Worm (Caenorhabditis elegans) whole organism, young adult: ENCODE measurements around the gene nol-56.

Experiments
- B0019.2 ChIP-seq: fragments of 200-800 bp; sonication (Bioruptor generic); conservative IDR thresholded peaks from 2 replicates; pipeline ENCODE4 v1.3.6; 2022; ENCODE audit warnings: missing genetic modification reagents, missing genetic modification characterization, missing compliant biosample characterization
- C17E4.6 ChIP-seq: fragments of 200-800 bp; sonication (Bioruptor generic); IDR thresholded peaks from 2 replicates; pipeline ENCODE4 v1.3.6; 2022; ENCODE audit warnings: missing genetic modification reagents, missing genetic modification characterization, missing compliant biosample characterization
- D2030.7 ChIP-seq: fragments of 200-800 bp; sonication (Bioruptor generic); IDR thresholded peaks from 2 replicates; pipeline ENCODE4 v1.3.6; 2022; ENCODE audit warnings: missing genetic modification reagents, missing genetic modification characterization, missing compliant biosample characterization
- F33H1.4 ChIP-seq: fragments of 200-800 bp; sonication (Bioruptor generic); IDR thresholded peaks from 2 replicates; pipeline ENCODE4 v1.3.6; 2022; ENCODE audit warnings: missing genetic modification reagents, missing genetic modification characterization, missing compliant biosample characterization
- F49E8.2 ChIP-seq: sonication (generic microtip); optimal IDR thresholded peaks from 3 replicates; lab custom pipeline; 2017; ENCODE audit warnings: missing genetic modification characterization, mild to moderate bottlenecking, missing compliant biosample characterization, antibody characterized with exemption, moderate library complexity; ENCODE audit not compliant: insufficient read depth
- K12H6.12 ChIP-seq: fragments of 200-800 bp; sonication (Bioruptor generic); optimal IDR thresholded peaks from 2 replicates; lab custom pipeline; 2018; ENCODE audit warnings: mild to moderate bottlenecking, missing genetic modification characterization, missing compliant biosample characterization
- T26A5.8 ChIP-seq: sonication (generic microtip); optimal IDR thresholded peaks from 2 replicates; lab custom pipeline; 2016; ENCODE audit warnings: missing genetic modification characterization, missing compliant biosample characterization
- Y53F4B.3 ChIP-seq: fragments of 200-800 bp; sonication (Bioruptor generic); IDR thresholded peaks from 2 replicates; pipeline ENCODE4 v1.3.6; 2022; ENCODE audit warnings: missing genetic modification reagents, missing genetic modification characterization, missing compliant biosample characterization
- Y95B8A.8 ChIP-seq: fragments of 200-800 bp; sonication (Bioruptor generic); IDR thresholded peaks from 2 replicates; pipeline ENCODE4 v1.3.6; 2022; ENCODE audit warnings: missing genetic modification reagents, missing genetic modification characterization, missing compliant biosample characterization
- atf-7 ChIP-seq: sonication (generic microtip); optimal IDR thresholded peaks from 2 replicates; lab custom pipeline; 2017; ENCODE audit warnings: mild to moderate bottlenecking, missing genetic modification characterization, missing compliant biosample characterization
- attf-6 ChIP-seq: fragments of 200-800 bp; sonication (Bioruptor generic); IDR thresholded peaks from 2 replicates; pipeline ENCODE4 v1.3.6; 2022; ENCODE audit warnings: missing genetic modification reagents, missing genetic modification characterization, missing compliant biosample characterization
- ccch-3 ChIP-seq: fragments of 200-800 bp; sonication (Bioruptor generic); optimal IDR thresholded peaks from 2 replicates; lab custom pipeline; 2018; ENCODE audit warnings: mild to moderate bottlenecking, missing genetic modification characterization, missing compliant biosample characterization
- cebp-1 ChIP-seq, 2 experiments: fragments of 200-800 bp in 1 of 2; sonication (Bioruptor generic) in 1 of 2; sonication (generic microtip) in 1 of 2; IDR thresholded peaks in 1 of 2; optimal IDR thresholded peaks in 1 of 2; 2 replicates each; pipeline versions ENCODE4 v1.3.6 to Lab custom; 2017 to 2022; ENCODE audit warnings: missing compliant biosample characterization in 2 of 2, missing genetic modification characterization in 2 of 2, mild to moderate bottlenecking in 1 of 2, missing genetic modification reagents in 1 of 2, moderate library complexity in 1 of 2
- ceh-27 ChIP-seq: fragments of 200-800 bp; sonication (Bioruptor generic); optimal IDR thresholded peaks from 2 replicates; lab custom pipeline; 2018; ENCODE audit warnings: mild to moderate bottlenecking, missing genetic modification characterization, moderate library complexity, missing compliant biosample characterization
- ceh-79 ChIP-seq: sonication (generic microtip); optimal IDR thresholded peaks from 2 replicates; lab custom pipeline; 2017; ENCODE audit warnings: mild to moderate bottlenecking, missing genetic modification characterization, missing compliant biosample characterization
- dox-1 ChIP-seq: fragments of 200-800 bp; sonication (Bioruptor generic); IDR thresholded peaks from 2 replicates; pipeline ENCODE4 v1.3.6; 2022; ENCODE audit warnings: missing genetic modification reagents, missing genetic modification characterization, missing compliant biosample characterization
- dpff-1 ChIP-seq: sonication (generic microtip); optimal IDR thresholded peaks from 2 replicates; lab custom pipeline; 2017; ENCODE audit warnings: mild to moderate bottlenecking, missing genetic modification characterization, missing compliant biosample characterization
- dpl-1 ChIP-seq: fragments of 150-350 bp; optimal IDR thresholded peaks from 2 replicates; lab custom pipeline; 2014; ENCODE audit warnings: missing biosample characterization, missing genetic modification reagents, missing genetic modification characterization
- efl-1 ChIP-seq: fragments of 150-350 bp; optimal IDR thresholded peaks from 2 replicates; lab custom pipeline; 2014; ENCODE audit warnings: missing biosample characterization, missing genetic modification reagents, missing genetic modification characterization
- egrh-3 ChIP-seq: fragments of 200-800 bp; sonication (Bioruptor generic); IDR thresholded peaks from 2 replicates; pipeline ENCODE4 v1.3.6; 2022; ENCODE audit warnings: missing genetic modification reagents, missing genetic modification characterization, missing compliant biosample characterization
- fkh-3 ChIP-seq: sonication (generic microtip); optimal IDR thresholded peaks from 2 replicates; lab custom pipeline; 2016; ENCODE audit warnings: mild to moderate bottlenecking, missing genetic modification characterization, missing compliant biosample characterization
- gei-17 ChIP-seq: fragments of 200-800 bp; sonication (Bioruptor generic); optimal IDR thresholded peaks from 2 replicates; lab custom pipeline; 2018; ENCODE audit warnings: mild to moderate bottlenecking, missing genetic modification characterization, missing compliant biosample characterization
- him-1 ChIP-seq: sonication (generic microtip); optimal IDR thresholded peaks from 2 replicates; lab custom pipeline; 2016; ENCODE audit warnings: missing genotype, missing genetic modification reagents, missing genetic modification characterization, missing compliant biosample characterization
- let-607 ChIP-seq, 2 experiments: fragments of 200-800 bp in 1 of 2; sonication (Bioruptor generic) in 1 of 2; sonication (generic microtip) in 1 of 2; optimal IDR thresholded peaks; 2 replicates each; lab custom pipeline; 2016 to 2018; ENCODE audit warnings: mild to moderate bottlenecking in 2 of 2, missing compliant biosample characterization in 2 of 2, missing genetic modification characterization in 2 of 2, moderate library complexity in 2 of 2, missing genotype in 1 of 2
- lin-26 ChIP-seq: fragments of 200-800 bp; sonication (Bioruptor generic); IDR thresholded peaks from 2 replicates; pipeline ENCODE4 v1.3.6; 2022; ENCODE audit warnings: missing genetic modification reagents, missing genetic modification characterization, missing compliant biosample characterization
- lin-54 ChIP-seq: fragments of 200-800 bp; sonication (Bioruptor generic); optimal IDR thresholded peaks from 2 replicates; lab custom pipeline; 2018; ENCODE audit warnings: mild to moderate bottlenecking, missing genetic modification characterization, missing compliant biosample characterization
- lsy-27 ChIP-seq: sonication (generic microtip); optimal IDR thresholded peaks from 2 replicates; lab custom pipeline; 2017; ENCODE audit warnings: missing genetic modification characterization, mild to moderate bottlenecking, missing compliant biosample characterization, antibody characterized with exemption, missing genotype, borderline replicate concordance; ENCODE audit not compliant: insufficient read depth
- madf-10 ChIP-seq: sonication (generic microtip); optimal IDR thresholded peaks from 2 replicates; lab custom pipeline; 2016; ENCODE audit warnings: mild to moderate bottlenecking, missing genetic modification characterization, missing compliant biosample characterization
- mxl-1 ChIP-seq: sonication (generic microtip); optimal IDR thresholded peaks from 2 replicates; lab custom pipeline; 2016; ENCODE audit warnings: missing genetic modification characterization, missing compliant biosample characterization
- nfya-1 ChIP-seq: sonication (generic microtip); optimal IDR thresholded peaks from 2 replicates; lab custom pipeline; 2017; ENCODE audit warnings: antibody characterized with exemption, missing compliant biosample characterization, missing genetic modification characterization, borderline replicate concordance; ENCODE audit not compliant: insufficient read depth
- nfya-2 ChIP-seq: fragments of 200-800 bp; sonication (Bioruptor generic); IDR thresholded peaks from 2 replicates; pipeline ENCODE4 v1.3.6; 2022; ENCODE audit warnings: missing genetic modification reagents, missing genetic modification characterization, missing compliant biosample characterization
- nhr-179 ChIP-seq: sonication (generic microtip); optimal IDR thresholded peaks from 2 replicates; lab custom pipeline; 2016; ENCODE audit warnings: mild to moderate bottlenecking, missing genetic modification characterization, missing compliant biosample characterization
- nhr-27 ChIP-seq: fragments of 200-800 bp; sonication (Bioruptor generic); optimal IDR thresholded peaks from 2 replicates; lab custom pipeline; 2018; ENCODE audit warnings: mild to moderate bottlenecking, missing genetic modification characterization, moderate library complexity, missing compliant biosample characterization
- nhr-80 ChIP-seq: sonication (generic microtip); optimal IDR thresholded peaks from 2 replicates; lab custom pipeline; 2016; ENCODE audit warnings: missing genetic modification characterization, missing compliant biosample characterization
- nhr-90 ChIP-seq: sonication (generic microtip); optimal IDR thresholded peaks from 2 replicates; lab custom pipeline; 2016; ENCODE audit warnings: missing genotype, mild to moderate bottlenecking, missing genetic modification characterization, missing compliant biosample characterization
- pha-4 ChIP-seq: fragments of 150-350 bp; sonication (generic microtip); optimal IDR thresholded peaks from 2 replicates; lab custom pipeline; 2014; ENCODE audit warnings: missing biosample characterization, missing genetic modification reagents, missing genetic modification characterization
- rec-8 ChIP-seq, 2 experiments: sonication (generic microtip); optimal IDR thresholded peaks; 2 replicates each; lab custom pipeline; 2016; ENCODE audit warnings: mild to moderate bottlenecking in 2 of 2, missing genetic modification characterization in 2 of 2, missing genetic modification reagents in 2 of 2, missing genotype in 2 of 2, missing biosample characterization in 1 of 2, missing compliant biosample characterization in 1 of 2, moderate library complexity in 1 of 2
- snpc-1.3 ChIP-seq: sonication (generic microtip); optimal IDR thresholded peaks from 2 replicates; lab custom pipeline; 2017; ENCODE audit warnings: missing genetic modification characterization, mild to moderate bottlenecking, missing compliant biosample characterization, antibody characterized with exemption, moderate library complexity, missing genotype, missing genetic modification reagents; ENCODE audit not compliant: insufficient read depth
- somi-1 ChIP-seq: fragments of 200-800 bp; sonication (Bioruptor generic); optimal IDR thresholded peaks from 2 replicates; lab custom pipeline; 2018; ENCODE audit warnings: mild to moderate bottlenecking, missing genetic modification characterization, missing compliant biosample characterization
- sptf-2 ChIP-seq: fragments of 200-800 bp; sonication (Bioruptor generic); optimal IDR thresholded peaks from 2 replicates; lab custom pipeline; 2018; ENCODE audit warnings: mild to moderate bottlenecking, missing genetic modification characterization, missing compliant biosample characterization
- tbp1 ChIP-seq: fragments of 200-800 bp; sonication (Bioruptor generic); optimal IDR thresholded peaks from 2 replicates; lab custom pipeline; 2018; ENCODE audit warnings: mild to moderate bottlenecking, missing genetic modification characterization, missing compliant biosample characterization
- tlf-1 ChIP-seq: fragments of 200-800 bp; sonication (Bioruptor generic); optimal IDR thresholded peaks from 2 replicates; lab custom pipeline; 2018; ENCODE audit warnings: mild to moderate bottlenecking, missing genetic modification characterization, missing compliant biosample characterization
- unc-62 ChIP-seq: fragments of 150-350 bp; optimal IDR thresholded peaks from 2 replicates; lab custom pipeline; 2014; ENCODE audit warnings: missing biosample characterization, missing genetic modification reagents, missing genetic modification characterization
- zim-3 ChIP-seq: sonication (generic microtip); optimal IDR thresholded peaks from 2 replicates; lab custom pipeline; 2017; ENCODE audit warnings: mild to moderate bottlenecking, missing genetic modification characterization, moderate library complexity, missing compliant biosample characterization
- ztf-18 ChIP-seq: sonication (generic microtip); optimal IDR thresholded peaks from 2 replicates; lab custom pipeline; 2016; ENCODE audit warnings: missing genotype, mild to moderate bottlenecking, missing genetic modification characterization, missing compliant biosample characterization
- ztf-22 ChIP-seq: fragments of 200-800 bp; sonication (Bioruptor generic); optimal IDR thresholded peaks from 2 replicates; lab custom pipeline; 2018; ENCODE audit warnings: mild to moderate bottlenecking, missing genetic modification characterization, moderate library complexity, missing compliant biosample characterization

nol-56 gene

DNA sequence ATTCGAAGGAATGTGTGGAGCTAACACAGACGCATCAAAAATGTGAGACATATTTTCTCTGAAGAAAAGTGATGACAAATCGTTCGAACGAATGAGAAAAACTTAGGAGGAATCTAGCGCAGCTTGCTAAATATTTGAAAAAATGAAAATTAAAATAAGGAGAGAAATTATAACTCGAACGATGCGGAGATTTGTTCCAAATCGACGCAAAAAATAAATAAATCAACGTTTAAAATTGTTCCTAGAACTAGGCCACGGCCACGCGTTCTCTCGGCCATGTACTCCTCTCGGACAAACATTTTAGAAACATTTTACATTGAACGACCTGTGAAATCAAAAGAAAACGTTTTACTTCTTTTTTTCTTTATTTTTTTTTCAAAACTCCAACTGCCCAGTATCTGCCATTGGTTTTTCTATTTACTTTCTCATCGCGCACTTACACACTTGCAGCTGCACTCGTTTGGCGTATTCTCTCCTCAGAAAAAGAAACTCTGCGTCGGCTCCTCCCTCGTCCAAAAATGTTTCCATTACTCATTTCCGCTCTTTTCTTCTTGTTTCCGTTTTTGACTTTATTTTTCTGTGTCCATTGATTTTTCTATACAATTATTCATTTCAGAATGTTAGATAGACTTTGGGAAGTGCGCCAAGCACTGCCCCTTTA, 32.5 kb downstream of the nol-56 start, which contains the start of the genes gna-1 and B0024.13 (continued):
- TF ChIP-seq nfya-2: no peak
- TF ChIP-seq rec-8 (tag; optimal IDR thresholded peaks at IDR 0.05; lab: Kevin White, UChicago): no peak
- no peak for TF ChIP-seq lin-26 (GFP tag; lab: Robert Waterston, UW)
- no peak for TF ChIP-seq nhr-27 (tag; lab: Kevin White, UChicago)
- no peak for TF ChIP-seq dpl-1 (GFP tag; lab: Kevin White, UChicago)
- peak; percentile 24 for TF ChIP-seq ccch-3 (GFP tag; lab: Kevin White, UChicago)
- TF ChIP-seq attf-6 (GFP tag; lab: Robert Waterston, UW): no peak
- no peak for TF ChIP-seq somi-1 (GFP tag; lab: Kevin White, UChicago)
- no peak for TF ChIP-seq nhr-90
- no peak for TF ChIP-seq atf-7 (tag; lab: Kevin White, UChicago)
- TF ChIP-seq egrh-3 (GFP tag; lab: Robert Waterston, UW): no peak
- no peak for TF ChIP-seq unc-62
- no peak for TF ChIP-seq B0019.2 (GFP tag; lab: Robert Waterston, UW)
- no peak for TF ChIP-seq fkh-3 (tag; lab: Kevin White, UChicago)
- TF ChIP-seq T26A5.8 (tag; lab: Kevin White, UChicago): no peak
- TF ChIP-seq sptf-2 (GFP tag; lab: Kevin White, UChicago): no peak
- peak; percentile 33; the same call in 1 of the 2 replicates for TF ChIP-seq F33H1.4
- TF ChIP-seq nhr-80: no peak
- peak; percentile 46 for TF ChIP-seq lin-54 (GFP tag; lab: Kevin White, UChicago)
- peak; percentile 46 for TF ChIP-seq dox-1 (GFP tag; lab: Robert Waterston, UW)
- no peak for TF ChIP-seq dpff-1 (tag; lab: Kevin White, UChicago)
- no peak for TF ChIP-seq C17E4.6
- TF ChIP-seq lsy-27: no peak
- no peak for TF ChIP-seq mxl-1 (tag; lab: Kevin White, UChicago)
- TF ChIP-seq gei-17: no peak
- TF ChIP-seq pha-4 (tag; lab: Kevin White, UChicago): no peak
- TF ChIP-seq tlf-1 (GFP tag; lab: Kevin White, UChicago): peak; percentile 19
- TF ChIP-seq snpc-1.3 (tag; lab: Kevin White, UChicago): no peak
- no peak for TF ChIP-seq zim-3
- TF ChIP-seq ceh-79 (tag; lab: Kevin White, UChicago): no peak
- TF ChIP-seq D2030.7 (GFP tag; lab: Robert Waterston, UW): peak; percentile 31; the same call in 1 of the 2 replicates
- no peak for TF ChIP-seq nhr-179 (tag; lab: Kevin White, UChicago)
- TF ChIP-seq efl-1 (GFP tag; lab: Kevin White, UChicago): no peak
- peak; percentile 26 for TF ChIP-seq ztf-18 (tag; lab: Kevin White, UChicago)
- no peak for TF ChIP-seq Y53F4B.3 (GFP tag; lab: Robert Waterston, UW)
- TF ChIP-seq F49E8.2 (tag; lab: Kevin White, UChicago): no peak
- peak; percentile 27 for TF ChIP-seq madf-10
- no peak for TF ChIP-seq him-1 (tag; lab: Kevin White, UChicago)
- TF ChIP-seq tbp1 (GFP tag; lab: Kevin White, UChicago): peak; percentile 20
- peak; percentile 36 for TF ChIP-seq ceh-27 (GFP tag; lab: Kevin White, UChicago)
- no peak for TF ChIP-seq Y95B8A.8 (GFP tag; lab: Robert Waterston, UW)
- TF ChIP-seq K12H6.12 (tag; lab: Kevin White, UChicago): no peak
- TF ChIP-seq cebp-1 (GFP tag; IDR thresholded peaks at IDR 0.05; lab: Robert Waterston, UW): no peak
- TF ChIP-seq cebp-1 (tag; optimal IDR thresholded peaks at IDR 0.05; lab: Kevin White, UChicago): no peak
- TF ChIP-seq let-607 (tag; optimal IDR thresholded peaks at IDR 0.05; lab: Kevin White, UChicago): peak in 1 of 2 experiments; percentile 45
- TF ChIP-seq ztf-22 (GFP tag; lab: Kevin White, UChicago): no peak
- no peak for TF ChIP-seq nfya-1
